Fruit fly (Drosophila melanogaster) Kc167 (cell line): ENCODE results near the gene Hap40.

Experiments used
- Myc ChIP-seq: fragments of >200 bp; optimal IDR thresholded peaks from 2 replicates; lab custom pipeline; 2017; ENCODE audit warnings: missing external identifiers
- Sin3A ChIP-seq: fragments of >200 bp; optimal IDR thresholded peaks from 2 replicates; lab custom pipeline; 2018; ENCODE audit warnings: missing external identifiers
- h ChIP-seq: fragments of >200 bp; optimal IDR thresholded peaks from 3 replicates; lab custom pipeline; 2018; ENCODE audit warnings: missing external identifiers
- insv ChIP-seq: fragments of >200 bp; optimal IDR thresholded peaks from 3 replicates; lab custom pipeline; 2018; ENCODE audit warnings: missing external identifiers
- psq ChIP-seq: fragments of >200 bp; optimal IDR thresholded peaks from 2 replicates; lab custom pipeline; 2017; ENCODE audit warnings: missing external identifiers
- ttk ChIP-seq: sonication (Bioruptor generic); optimal IDR thresholded peaks from 2 replicates; lab custom pipeline; 2017; ENCODE audit warnings: missing external identifiers

The Hap40 gene

dm6 chrX:15703720-15704206, at the start of gene Hap40, which contains the start of gene Pis:
TSS of gene Hap40 (plus strand) at chrX:15704125.
TSS of gene Pis (minus strand) at chrX:15703770.
- TF ChIP-seq Myc (no peak), ttk (lab: Kevin White, UChicago) (no peak), h (lab: Kevin White, UChicago) (no peak), Sin3A (no peak), insv (lab: Kevin White, UChicago) (no peak), psq (lab: Kevin White, UChicago) (no peak)

dm6 chrX:15662285-15662684, 41.6 kb upstream of the Hap40 start, which contains the start of gene CG8119:
TSS of gene CG8119 (plus strand) at chrX:15662585.
- no peak for TF ChIP-seq insv (lab: Kevin White, UChicago)
- no peak for TF ChIP-seq Myc
- no peak for TF ChIP-seq ttk (lab: Kevin White, UChicago)
- TF ChIP-seq psq (lab: Kevin White, UChicago) = no peak
- no peak for TF ChIP-seq Sin3A
- no peak for TF ChIP-seq h (lab: Kevin White, UChicago)

- TF ChIP-seq ttk (lab: Kevin White, UChicago) = no peak
- no peak for TF ChIP-seq h (lab: Kevin White, UChicago)
- no peak for TF ChIP-seq psq (lab: Kevin White, UChicago)
- no peak for TF ChIP-seq Myc
- no peak for TF ChIP-seq insv (lab: Kevin White, UChicago)
- no peak for TF ChIP-seq Sin3A
These were observed 32.8 kb upstream of the Hap40 start, which contains the start of gene CG15646 for dm6 chrX:15671026-15671563. TSS of gene CG15646 (minus strand) at chrX:15671029.

dm6 chrX:15674337-15674736, 29.6 kb upstream of the Hap40 start:
- no peak for TF ChIP-seq Myc

dm6 chrX:15675294-15675693, 28.6 kb upstream of the Hap40 start, which contains the start of gene CG12708:
TSS of gene CG12708 (plus strand) at chrX:15675476.
- no peak for TF ChIP-seq insv (lab: Kevin White, UChicago)
- TF ChIP-seq h (lab: Kevin White, UChicago) = no peak
- TF ChIP-seq Myc = no peak
- TF ChIP-seq Sin3A = no peak
- no peak for TF ChIP-seq psq (lab: Kevin White, UChicago)
- no peak for TF ChIP-seq ttk (lab: Kevin White, UChicago)

dm6 chrX:15684419-15684818, 19.5 kb upstream of the Hap40 start:
- TF ChIP-seq ttk (lab: Kevin White, UChicago) (no peak), Sin3A (no peak), Myc (no peak), psq (lab: Kevin White, UChicago) (no peak), insv (lab: Kevin White, UChicago) (no peak), h (lab: Kevin White, UChicago) (no peak)

- TF ChIP-seq insv (lab: Kevin White, UChicago) (no peak), Myc (no peak), psq (lab: Kevin White, UChicago) (no peak), Sin3A (no peak), h (lab: Kevin White, UChicago) (no peak), ttk (lab: Kevin White, UChicago) (no peak)
These were observed 15.2 kb upstream of the Hap40 start, which contains the start of gene CG15599 for dm6 chrX:15688757-15689156. TSS of gene CG15599 (minus strand) at chrX:15688857.

- TF ChIP-seq psq (lab: Kevin White, UChicago) = no peak
- TF ChIP-seq ttk (lab: Kevin White, UChicago) = no peak
- TF ChIP-seq Myc = no peak
- no peak for TF ChIP-seq Sin3A
- no peak for TF ChIP-seq insv (lab: Kevin White, UChicago)
- TF ChIP-seq h (lab: Kevin White, UChicago) = no peak
These were observed 6.9 kb upstream of the Hap40 start, which contains the start of gene CG8128 for dm6 chrX:15696854-15697540. TSS of gene CG8128 (plus strand) at chrX:15697494.

- no peak for TF ChIP-seq psq (lab: Kevin White, UChicago)
- TF ChIP-seq ttk (lab: Kevin White, UChicago) = no peak
- TF ChIP-seq insv (lab: Kevin White, UChicago) = no peak
- no peak for TF ChIP-seq h (lab: Kevin White, UChicago)
- no peak for TF ChIP-seq Myc
- no peak for TF ChIP-seq Sin3A
These were observed 6.2 kb upstream of the Hap40 start for dm6 chrX:15697581-15698208.

- TF ChIP-seq psq (lab: Kevin White, UChicago) (no peak), h (lab: Kevin White, UChicago) (no peak), Sin3A (no peak), ttk (lab: Kevin White, UChicago) (no peak), insv (lab: Kevin White, UChicago) (no peak), Myc (no peak)
These were observed 2.9 kb upstream of the Hap40 start, which contains the start of gene CG9240 for dm6 chrX:15701047-15701446. TSS of gene CG9240 (minus strand) at chrX:15701259.

- TF ChIP-seq ttk (lab: Kevin White, UChicago) = no peak
- no peak for TF ChIP-seq insv (lab: Kevin White, UChicago)
- TF ChIP-seq Sin3A = no peak
- no peak for TF ChIP-seq Myc
- TF ChIP-seq psq (lab: Kevin White, UChicago) = no peak
- TF ChIP-seq h (lab: Kevin White, UChicago) = no peak
These were observed 5.7 kb downstream of the Hap40 start for dm6 chrX:15709624-15709983.
